Worm (Caenorhabditis elegans): ENCODE measurements around the gene dars-1.

Gene dars-1

ce11 chrIII:9528824-9529223 is 37.8 kb upstream of the dars-1 start, which contains the start of gene ZK1098.2 (continued):
- TF ChIP-seq nhr-71 (tag; optimal IDR thresholded peaks at IDR 0.05) (no peak), egl-13 (tag; optimal IDR thresholded peaks at IDR 0.05) (no peak), aly-2 (tag; optimal IDR thresholded peaks at IDR 0.05) (no peak), unc-62 (GFP tag; optimal IDR thresholded peaks at IDR 0.05) (no peak), aha-1 (tag; optimal IDR thresholded peaks at IDR 0.05) (no peak), unc-30 (tag; optimal IDR thresholded peaks at IDR 0.05) (no peak), pag-3 (tag; optimal IDR thresholded peaks at IDR 0.05; ENCODE audit: borderline replicate concordance, insufficient read depth) (no peak), efl-1 (optimal IDR thresholded peaks at IDR 0.05) (peak; percentile 5 to 14), efl-1 (GFP tag; optimal IDR thresholded peaks at IDR 0.05 in 1 of 2) (peak in 1 of 2 experiments; percentile 23), unc-130 (tag; optimal IDR thresholded peaks at IDR 0.05) (no peak)

- TF ChIP-seq nhr-12 (tag; optimal IDR thresholded peaks at IDR 0.05) (no peak), dsc-1 (tag; optimal IDR thresholded peaks at IDR 0.05) (no peak), F16B12.6 (tag; optimal IDR thresholded peaks at IDR 0.05) (no peak), egl-27 (tag; optimal IDR thresholded peaks at IDR 0.05) (no peak), nhr-84 (tag; optimal IDR thresholded peaks at IDR 0.05) (no peak), dpl-1 (GFP tag; optimal IDR thresholded peaks at IDR 0.05) (no peak), unc-30 (tag; optimal IDR thresholded peaks at IDR 0.05) (no peak), ceh-63 (GFP tag; optimal IDR thresholded peaks at IDR 0.05) (no peak), aha-1 (tag; optimal IDR thresholded peaks at IDR 0.05) (no peak), elt-2 (tag; optimal IDR thresholded peaks at IDR 0.05) (no peak), lsy-2 (tag; optimal IDR thresholded peaks at IDR 0.05) (no peak), egl-13 (tag; optimal IDR thresholded peaks at IDR 0.05) (no peak), hlh-4 (tag; optimal IDR thresholded peaks at IDR 0.05) (no peak)
These were observed 35.8 kb upstream of the dars-1 start, which contains the start of gene ZK1098.6 for ce11 chrIII:9526851-9527250. ZK1098.6 (plus strand) TSS chrIII:9527151.

DNA sequence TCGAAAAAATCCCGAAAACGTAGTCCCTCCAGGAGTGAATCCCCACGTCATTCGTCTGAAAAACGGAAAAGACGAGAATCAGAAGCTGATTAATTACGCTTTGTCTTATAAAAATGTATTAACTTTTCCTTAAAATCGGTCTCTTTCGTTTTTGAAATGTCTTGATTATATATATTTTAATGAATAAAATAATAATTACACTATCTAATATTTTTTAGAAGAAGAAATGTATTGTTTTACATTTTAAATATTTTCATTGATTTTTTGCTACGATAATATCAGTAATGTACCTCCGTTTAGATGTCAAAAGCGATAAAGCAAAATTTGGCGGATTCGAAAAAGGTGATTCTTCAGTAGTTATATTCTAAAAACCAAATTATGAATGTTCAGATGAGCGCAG is 34.2 kb upstream of the dars-1 start, which contains the start of gene trpp-3:
TSS of gene trpp-3 (plus strand) at position 301 of the 400 bp plus-strand sequence.
- no peak for TF ChIP-seq F16B12.6 (tag; optimal IDR thresholded peaks at IDR 0.05)
- TF ChIP-seq lin-14 (GFP tag; optimal IDR thresholded peaks at IDR 0.05), result no peak
- no peak for TF ChIP-seq ama-1 (optimal IDR thresholded peaks at IDR 0.05)
- TF ChIP-seq pag-3 (tag; optimal IDR thresholded peaks at IDR 0.05; ENCODE audit: borderline replicate concordance, insufficient read depth), result no peak
- no peak for TF ChIP-seq egl-13 (tag; optimal IDR thresholded peaks at IDR 0.05)
- TF ChIP-seq mef-2 (tag; optimal IDR thresholded peaks at IDR 0.05), result no peak
- no peak for TF ChIP-seq nhr-19 (GFP tag; conservative IDR thresholded peaks at IDR 0.05)
- no peak for TF ChIP-seq snu-23 (GFP tag; optimal IDR thresholded peaks at IDR 0.05)
- no peak for TF ChIP-seq nhr-85 (tag)
- no peak for TF ChIP-seq swsn-7 (tag; optimal IDR thresholded peaks at IDR 0.05)
- no peak for TF ChIP-seq nhr-76 (tag; optimal IDR thresholded peaks at IDR 0.05)
- TF ChIP-seq pax-3 (tag; optimal IDR thresholded peaks at IDR 0.05), result no peak
- no peak for TF ChIP-seq ceh-8 (GFP tag; optimal IDR thresholded peaks at IDR 0.05)
- TF ChIP-seq dsc-1 (tag; optimal IDR thresholded peaks at IDR 0.05), result no peak
- TF ChIP-seq efl-1 (optimal IDR thresholded peaks at IDR 0.05), result no peak
- TF ChIP-seq efl-1 (GFP tag; optimal IDR thresholded peaks at IDR 0.05 in 1 of 2), result no peak
- no peak for TF ChIP-seq nhr-237 (tag; optimal IDR thresholded peaks at IDR 0.05)
- no peak for TF ChIP-seq fkh-4 (tag; optimal IDR thresholded peaks at IDR 0.05; ENCODE audit: borderline replicate concordance)
- TF ChIP-seq sptf-1 (tag; optimal IDR thresholded peaks at IDR 0.05), result no peak

DNA sequence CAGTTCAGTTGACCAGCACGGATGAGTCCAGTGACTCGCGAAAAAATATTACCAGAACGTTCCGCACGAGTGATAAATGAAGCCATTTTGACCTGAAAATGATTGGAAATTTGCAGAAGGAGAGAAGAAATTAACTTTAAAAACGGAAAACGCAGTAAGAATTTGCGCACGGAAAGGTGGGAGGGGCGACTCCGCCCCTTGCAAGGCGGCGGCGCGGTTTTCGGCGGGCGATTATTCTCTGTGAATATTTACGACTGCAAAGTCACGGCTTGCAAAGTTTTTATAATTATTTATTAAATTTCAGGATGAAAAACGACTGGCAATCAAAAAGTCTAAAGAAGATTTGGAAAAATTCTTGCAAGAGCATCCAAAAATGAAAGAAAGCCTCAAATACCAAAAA is 32.6 kb upstream of the dars-1 start, which contains the start of gene mrps-23:
TSS of gene mrps-23 (minus strand) at position 92 of the 400 bp plus-strand sequence.
- peak in 1 of 2 experiments; percentile 35 for TF ChIP-seq lsy-2 (tag; optimal IDR thresholded peaks at IDR 0.05)
- peak; percentile 22 for TF ChIP-seq nhr-90 (tag; optimal IDR thresholded peaks at IDR 0.05; ENCODE audit: poor library complexity)
- no peak for TF ChIP-seq xbp-1 (tag; optimal IDR thresholded peaks at IDR 0.05)
- peak in 1 of 6 experiments; percentile 12 for TF ChIP-seq elt-3 (tag; optimal IDR thresholded peaks at IDR 0.05)
- TF ChIP-seq sup-37 (GFP tag; optimal IDR thresholded peaks at IDR 0.05), result no peak
- peak; percentile 7 for TF ChIP-seq nhr-47 (tag; optimal IDR thresholded peaks at IDR 0.05)
- no peak for TF ChIP-seq egl-27 (tag; optimal IDR thresholded peaks at IDR 0.05)
- TF ChIP-seq snu-23 (GFP tag; optimal IDR thresholded peaks at IDR 0.05), result peak; percentile 20
- no peak for TF ChIP-seq efl-1 (optimal IDR thresholded peaks at IDR 0.05)
- peak in 1 of 2 experiments; percentile 16 for TF ChIP-seq efl-1 (GFP tag; optimal IDR thresholded peaks at IDR 0.05 in 1 of 2)
- TF ChIP-seq dpl-1 (GFP tag; optimal IDR thresholded peaks at IDR 0.05), result peak in 1 of 3 experiments; percentile 7
- TF ChIP-seq lin-35 (GFP tag; optimal IDR thresholded peaks at IDR 0.05), result peak in 1 of 2 experiments; percentile 30
